Fruit fly (Drosophila melanogaster): Measurements from ENCODE around the gene CG6204.
A peak's percentile ranks its signal among the peaks of the same experiment; 100 is the strongest.

Gene CG6204

dm6 chr3R:24205935-24206334, 12.3 kb downstream of the CG6204 start (continued):
- no peak for TF ChIP-seq CG9797 (GFP tag; optimal IDR thresholded peaks at IDR 0.05)
- no peak for TF ChIP-seq CG1024 (GFP tag; IDR thresholded peaks at IDR 0.05)
- no peak for TF ChIP-seq Stat92E (GFP tag; optimal IDR thresholded peaks at IDR 0.05)
- no peak for TF ChIP-seq zf30C (GFP tag; optimal IDR thresholded peaks at IDR 0.05)
- no peak for TF ChIP-seq Atf-2 (GFP tag; optimal IDR thresholded peaks at IDR 0.05)
- TF ChIP-seq lab (GFP tag; optimal IDR thresholded peaks at IDR 0.05), result no peak
- TF ChIP-seq ftz-f1 (GFP tag; optimal IDR thresholded peaks at IDR 0.05), result no peak
- TF ChIP-seq prd (optimal IDR thresholded peaks at IDR 0.05), result no peak
- TF ChIP-seq prd (GFP tag; IDR thresholded peaks at IDR 0.05), result 0 out of 3 replicates have a peak, but pooled peaks have one; percentile 20
- no peak for TF ChIP-seq tx (GFP tag; optimal IDR thresholded peaks at IDR 0.05)
- 0 out of 3 replicates have a peak, but pooled peaks have one; percentile 23 for TF ChIP-seq jigr1 (GFP tag; IDR thresholded peaks at IDR 0.05)
- TF ChIP-seq CG31441 (GFP tag; IDR thresholded peaks at IDR 0.05), result peak; percentile 63; the same call in 1 of the 2 replicates
- TF ChIP-seq CG33557 (GFP tag; optimal IDR thresholded peaks at IDR 0.05), result no peak
- no peak for TF ChIP-seq CG4854 (GFP tag; optimal IDR thresholded peaks at IDR 0.05)
- TF ChIP-seq HmgD (GFP tag; optimal IDR thresholded peaks at IDR 0.05), result no peak
- no peak for TF ChIP-seq CG14050 (GFP tag; IDR thresholded peaks at IDR 0.05)
- no peak for TF ChIP-seq CG10654 (GFP tag; optimal IDR thresholded peaks at IDR 0.05)
- no peak for TF ChIP-seq CG4617 (GFP tag; optimal IDR thresholded peaks at IDR 0.05; ENCODE audit: borderline replicate concordance)
- TF ChIP-seq az2 (GFP tag; optimal IDR thresholded peaks at IDR 0.05), result peak; percentile 22
- no peak for TF ChIP-seq Sry-β (GFP tag; optimal IDR thresholded peaks at IDR 0.05)
- peak; percentile 47 for TF ChIP-seq Asciz (GFP tag; optimal IDR thresholded peaks at IDR 0.05)
- TF ChIP-seq cg (GFP tag; optimal IDR thresholded peaks at IDR 0.05), result no peak
- TF ChIP-seq CG8290 (GFP tag; optimal IDR thresholded peaks at IDR 0.05), result no peak
- no peak for TF ChIP-seq CG8290 (tag; optimal IDR thresholded peaks at IDR 0.05)
- no peak for TF ChIP-seq aop (GFP tag; IDR thresholded peaks at IDR 0.05)
- TF ChIP-seq CG4360 (GFP tag; IDR thresholded peaks at IDR 0.05), result no peak
- no peak for TF ChIP-seq CG15479 (GFP tag; optimal IDR thresholded peaks at IDR 0.05)
- no peak for TF ChIP-seq crp (GFP tag; optimal IDR thresholded peaks at IDR 0.05)
- peak; percentile 52; the same call in 1 of the 2 replicates for TF ChIP-seq Ptx1 (GFP tag; IDR thresholded peaks at IDR 0.05)
- no peak for TF ChIP-seq sna (GFP tag; IDR thresholded peaks at IDR 0.05; ENCODE audit: partially characterized antibody)
- no peak for TF ChIP-seq gsb-n (tag; optimal IDR thresholded peaks at IDR 0.05)
- peak in 1 of 2 experiments; percentile 54 for TF ChIP-seq Eip74EF (GFP tag; optimal IDR thresholded peaks at IDR 0.05)
- TF ChIP-seq nom (GFP tag; optimal IDR thresholded peaks at IDR 0.05), result no peak
- no peak for TF ChIP-seq CG34422 (GFP tag; IDR thresholded peaks at IDR 0.05)
- no peak for TF ChIP-seq dan (GFP tag; IDR thresholded peaks at IDR 0.05)
- TF ChIP-seq ash1 (GFP tag; optimal IDR thresholded peaks at IDR 0.05), result no peak
- no peak for TF ChIP-seq lilli (GFP tag; optimal IDR thresholded peaks at IDR 0.05)
- TF ChIP-seq zfh1 (GFP tag; IDR thresholded peaks at IDR 0.05), result peak; percentile 13; the same call in 1 of the 3 replicates
- TF ChIP-seq klu (GFP tag; IDR thresholded peaks at IDR 0.05), result no peak
- TF ChIP-seq gfzf (GFP tag; optimal IDR thresholded peaks at IDR 0.05), result no peak
- no peak for TF ChIP-seq Kr (GFP tag; optimal IDR thresholded peaks at IDR 0.05)
- TF ChIP-seq CG1832 (GFP tag; optimal IDR thresholded peaks at IDR 0.05), result no peak
- no peak for TF ChIP-seq CG12104 (GFP tag; optimal IDR thresholded peaks at IDR 0.05)
- TF ChIP-seq CG16863 (GFP tag; optimal IDR thresholded peaks at IDR 0.05), result no peak
- peak; percentile 66 for TF ChIP-seq phol (tag; optimal IDR thresholded peaks at IDR 0.05)
- TF ChIP-seq CG15601 (tag; optimal IDR thresholded peaks at IDR 0.05), result no peak
- TF ChIP-seq CG10321 (GFP tag; IDR thresholded peaks at IDR 0.05), result no peak
- TF ChIP-seq CG34224 (GFP tag; IDR thresholded peaks at IDR 0.05; ENCODE audit: partially characterized antibody), result no peak
- no peak for TF ChIP-seq CG12299 (tag; optimal IDR thresholded peaks at IDR 0.05)
- TF ChIP-seq CG16815 (GFP tag; optimal IDR thresholded peaks at IDR 0.05), result no peak
- TF ChIP-seq lola (GFP tag; optimal IDR thresholded peaks at IDR 0.05), result no peak
